Worm (Caenorhabditis elegans) whole organism, L4 larva: ENCODE results near the gene lec-5.
"Not testable (repeated sequence)": the region's sequence is repeated elsewhere in the genome, so short reads cannot be mapped to it uniquely, and the experiment has no call there.

Source experiments
- D1046.2 ChIP-seq: fragments of 200-800 bp; sonication (Bioruptor generic); IDR thresholded peaks from 2 replicates; pipeline ENCODE4 v1.3.6; 2022; ENCODE audit warnings: missing genetic modification characterization, missing compliant biosample characterization
- F10B5.3 ChIP-seq: sonication (generic microtip); optimal IDR thresholded peaks from 2 replicates; lab custom pipeline; 2016; ENCODE audit warnings: mild to moderate bottlenecking, missing genetic modification characterization, missing compliant biosample characterization
- F37D6.2 ChIP-seq: sonication (generic microtip); optimal IDR thresholded peaks from 2 replicates; lab custom pipeline; 2016; ENCODE audit warnings: mild to moderate bottlenecking, missing genetic modification characterization, missing compliant biosample characterization
- R02D3.7 ChIP-seq: fragments of 150-350 bp; sonication (generic microtip); optimal IDR thresholded peaks from 3 replicates; lab custom pipeline; 2014; ENCODE audit warnings: missing biosample characterization, missing genetic modification characterization
- Y105C5A.15 ChIP-seq: fragments of 200-800 bp; sonication (Bioruptor generic); IDR thresholded peaks from 2 replicates; pipeline ENCODE4 v1.3.6; 2022; ENCODE audit warnings: missing genetic modification characterization, missing compliant biosample characterization
- Y5F2A.4 ChIP-seq: fragments of 200-800 bp; sonication (Bioruptor generic); optimal IDR thresholded peaks from 2 replicates; lab custom pipeline; 2018; ENCODE audit warnings: mild to moderate bottlenecking, missing genetic modification characterization, missing compliant biosample characterization
- ZK337.2 ChIP-seq: fragments of 200-800 bp; sonication (Bioruptor generic); IDR thresholded peaks from 2 replicates; pipeline ENCODE4 v1.3.6; 2022; ENCODE audit warnings: missing genetic modification reagents, missing genetic modification characterization, missing compliant biosample characterization
- ZK546.5 ChIP-seq, 2 experiments: sonication (generic microtip); optimal IDR thresholded peaks; 2 replicates each; lab custom pipeline; 2017; ENCODE audit warnings: missing biosample characterization in 2 of 2, missing genetic modification characterization in 2 of 2
- aha-1 ChIP-seq: fragments of 150-350 bp; peaks from one replicate; lab custom pipeline; 2014; ENCODE audit warnings: missing biosample characterization, missing genetic modification characterization
- arid-1 ChIP-seq: fragments of 200-800 bp; sonication (Bioruptor generic); conservative IDR thresholded peaks from 2 replicates; pipeline ENCODE4 v1.3.6; 2022; ENCODE audit warnings: missing genetic modification reagents, missing genetic modification characterization, missing compliant biosample characterization
- attf-4 ChIP-seq: sonication (generic microtip); optimal IDR thresholded peaks from 3 replicates; lab custom pipeline; 2017; ENCODE audit warnings: missing biosample characterization, missing genetic modification characterization
- ceh-32 ChIP-seq: sonication (generic microtip); optimal IDR thresholded peaks from 2 replicates; lab custom pipeline; 2016; ENCODE audit warnings: mild to moderate bottlenecking, missing genetic modification characterization, missing compliant biosample characterization; ENCODE audit not compliant: poor library complexity
- ceh-44 ChIP-seq: fragments of 200-800 bp; sonication (Bioruptor generic); IDR thresholded peaks from 2 replicates; pipeline ENCODE4 v1.3.6; 2022; ENCODE audit warnings: missing genetic modification reagents, missing genetic modification characterization, missing compliant biosample characterization
- ces-1 ChIP-seq: fragments of 150-350 bp; sonication (generic microtip); optimal IDR thresholded peaks from 4 replicates; lab custom pipeline; 2014; ENCODE audit warnings: missing biosample characterization, missing genetic modification reagents, missing genetic modification characterization
- cey-2 ChIP-seq: sonication (generic microtip); optimal IDR thresholded peaks from 3 replicates; lab custom pipeline; 2017; ENCODE audit warnings: missing genetic modification characterization, mild to moderate bottlenecking, missing compliant biosample characterization, antibody characterized with exemption, borderline replicate concordance; ENCODE audit not compliant: insufficient read depth
- daf-12 ChIP-seq: fragments of 150-350 bp; optimal IDR thresholded peaks from 2 replicates; lab custom pipeline; 2014; ENCODE audit warnings: missing biosample characterization, missing genetic modification reagents, missing genetic modification characterization
- daf-16 ChIP-seq, 3 experiments: sonication (generic microtip); optimal IDR thresholded peaks; 2 replicates each; lab custom pipeline; 2016 to 2017; ENCODE audit warnings: missing genetic modification characterization in 3 of 3, missing genetic modification reagents in 3 of 3, mild to moderate bottlenecking in 2 of 3, missing compliant biosample characterization in 2 of 3, missing biosample characterization in 1 of 3, moderate library complexity in 1 of 3
- daf-19 ChIP-seq: fragments of 200-800 bp; sonication (Bioruptor generic); conservative IDR thresholded peaks from 2 replicates; pipeline ENCODE4 v1.3.6; 2022; ENCODE audit warnings: missing genetic modification characterization, missing compliant biosample characterization
- dmd-6 ChIP-seq: fragments of 200-800 bp; sonication (Bioruptor generic); IDR thresholded peaks from 2 replicates; pipeline ENCODE4 v1.3.6; 2022; ENCODE audit warnings: missing genetic modification reagents, missing genetic modification characterization, missing compliant biosample characterization
- dve-1 ChIP-seq: sonication (generic microtip); optimal IDR thresholded peaks from 2 replicates; lab custom pipeline; 2017; ENCODE audit warnings: antibody characterized with exemption, mild to moderate bottlenecking, missing genetic modification characterization, missing compliant biosample characterization; ENCODE audit not compliant: insufficient read depth
- egl-43 ChIP-seq: fragments of 200-800 bp; sonication (Bioruptor generic); IDR thresholded peaks from 2 replicates; pipeline ENCODE4 v1.3.6; 2022; ENCODE audit warnings: missing genetic modification reagents, missing genetic modification characterization, missing compliant biosample characterization
- hif-1 ChIP-seq, 2 experiments: sonication (generic microtip); optimal IDR thresholded peaks; 2 replicates each; lab custom pipeline; 2016 to 2017; ENCODE audit warnings: missing compliant biosample characterization in 2 of 2, missing genetic modification characterization in 2 of 2, missing genetic modification reagents in 2 of 2, missing genotype in 2 of 2, mild to moderate bottlenecking in 1 of 2
- hlh-11 ChIP-seq: fragments of 200-800 bp; sonication (Bioruptor generic); optimal IDR thresholded peaks from 2 replicates; lab custom pipeline; 2018; ENCODE audit warnings: mild to moderate bottlenecking, missing genetic modification characterization, missing compliant biosample characterization
- lin-1 ChIP-seq: fragments of 200-800 bp; sonication (Bioruptor generic); IDR thresholded peaks from 2 replicates; pipeline ENCODE4 v1.3.6; 2022; ENCODE audit warnings: missing genetic modification reagents, missing genetic modification characterization, missing compliant biosample characterization
- lin-29 ChIP-seq: fragments of 200-800 bp; sonication (Bioruptor generic); IDR thresholded peaks from 2 replicates; pipeline ENCODE4 v1.3.6; 2022; ENCODE audit warnings: missing genetic modification reagents, missing genetic modification characterization, missing compliant biosample characterization
- lin-39 ChIP-seq: fragments of 150-350 bp; optimal IDR thresholded peaks from 2 replicates; lab custom pipeline; 2014; ENCODE audit warnings: missing biosample characterization, missing genetic modification reagents, missing genetic modification characterization
- mdt-29 ChIP-seq: fragments of 200-800 bp; sonication (Bioruptor generic); IDR thresholded peaks from 2 replicates; pipeline ENCODE4 v1.3.6; 2022; ENCODE audit warnings: missing genetic modification reagents, missing genetic modification characterization, missing compliant biosample characterization
- mxl-2 ChIP-seq: fragments of 200-800 bp; sonication (Bioruptor generic); conservative IDR thresholded peaks from 2 replicates; pipeline ENCODE4 v1.3.6; 2022; ENCODE audit warnings: missing genetic modification reagents, missing genetic modification characterization, missing compliant biosample characterization
- nhr-237 ChIP-seq: sonication (generic microtip); optimal IDR thresholded peaks from 2 replicates; lab custom pipeline; 2017; ENCODE audit warnings: missing biosample characterization, missing genetic modification characterization
- nhr-25 ChIP-seq: sonication (generic microtip); optimal IDR thresholded peaks from 2 replicates; lab custom pipeline; 2017; ENCODE audit warnings: missing genetic modification characterization, mild to moderate bottlenecking, missing compliant biosample characterization, antibody characterized with exemption, moderate library complexity, borderline replicate concordance; ENCODE audit not compliant: insufficient read depth
- nhr-41 ChIP-seq: fragments of 200-800 bp; sonication (Bioruptor generic); IDR thresholded peaks from 2 replicates; pipeline ENCODE4 v1.3.6; 2022; ENCODE audit warnings: missing genetic modification reagents, missing genetic modification characterization, missing compliant biosample characterization
- nhr-42 ChIP-seq: fragments of 200-800 bp; sonication (Bioruptor generic); IDR thresholded peaks from 2 replicates; pipeline ENCODE4 v1.3.6; 2022; ENCODE audit warnings: missing genetic modification characterization, missing compliant biosample characterization
- nhr-6 ChIP-seq: fragments of 150-350 bp; optimal IDR thresholded peaks from 2 replicates; lab custom pipeline; 2014; ENCODE audit warnings: missing biosample characterization, missing genetic modification characterization
- nhr-76 ChIP-seq: fragments of 150-350 bp; optimal IDR thresholded peaks from 2 replicates; lab custom pipeline; 2014; ENCODE audit warnings: missing biosample characterization, missing genetic modification characterization
- nhr-77 ChIP-seq: fragments of 150-350 bp; optimal IDR thresholded peaks from 2 replicates; lab custom pipeline; 2014; ENCODE audit warnings: missing biosample characterization, missing genetic modification characterization
- php-3 ChIP-seq: fragments of 200-800 bp; sonication (Bioruptor generic); IDR thresholded peaks from 2 replicates; pipeline ENCODE4 v1.3.6; 2022; ENCODE audit warnings: missing genetic modification reagents, missing genetic modification characterization, missing compliant biosample characterization
- pqm-1 ChIP-seq: sonication (generic microtip); optimal IDR thresholded peaks from 2 replicates; lab custom pipeline; 2017; ENCODE audit warnings: missing biosample characterization, missing genetic modification characterization
- rbr-2 ChIP-seq: sonication (generic microtip); optimal IDR thresholded peaks from 2 replicates; lab custom pipeline; 2016; ENCODE audit warnings: missing genotype, missing genetic modification characterization, missing compliant biosample characterization
- sdz-12 ChIP-seq: fragments of 200-800 bp; sonication (Bioruptor generic); optimal IDR thresholded peaks from 2 replicates; lab custom pipeline; 2018; ENCODE audit warnings: mild to moderate bottlenecking, missing genetic modification characterization, missing compliant biosample characterization
- snpc-1.2 ChIP-seq: fragments of 200-800 bp; sonication (Bioruptor generic); IDR thresholded peaks from 2 replicates; pipeline ENCODE4 v1.3.6; 2022; ENCODE audit warnings: missing genetic modification reagents, missing genetic modification characterization, missing compliant biosample characterization
- spr-1 ChIP-seq: sonication (generic microtip); optimal IDR thresholded peaks from 2 replicates; lab custom pipeline; 2016; ENCODE audit warnings: mild to moderate bottlenecking, missing genetic modification characterization, missing compliant biosample characterization
- tag-97 ChIP-seq: fragments of 200-800 bp; sonication (Bioruptor generic); IDR thresholded peaks from 2 replicates; pipeline ENCODE4 v1.3.6; 2022; ENCODE audit warnings: missing genetic modification characterization, missing compliant biosample characterization
- tra-1 ChIP-seq: fragments of 200-800 bp; sonication (Bioruptor generic); IDR thresholded peaks from 2 replicates; pipeline ENCODE4 v1.3.6; 2022; ENCODE audit warnings: missing genetic modification reagents, missing genetic modification characterization, missing compliant biosample characterization
- unc-130 ChIP-seq: sonication (generic microtip); optimal IDR thresholded peaks from 2 replicates; lab custom pipeline; 2016; ENCODE audit warnings: missing genetic modification reagents, missing genetic modification characterization, missing compliant biosample characterization
- zag-1 ChIP-seq: fragments of 150-350 bp; optimal IDR thresholded peaks from 2 replicates; lab custom pipeline; 2014; ENCODE audit warnings: missing biosample characterization, missing genetic modification characterization
- zfp-3 ChIP-seq: fragments of 200-800 bp; sonication (Bioruptor generic); conservative IDR thresholded peaks from 2 replicates; pipeline ENCODE4 v1.3.6; 2022; ENCODE audit warnings: missing genetic modification reagents, missing genetic modification characterization, missing compliant biosample characterization

The lec-5 gene

ce11 chrII:5815382-5815781, 25.5 kb downstream of the lec-5 start, which contains the start of gene wago-5:
Gene wago-5, minus strand, starts transcription at chrII:5815482.
- not testable (repeated sequence) for TF ChIP-seq ZK337.2 (GFP tag; lab: Robert Waterston, UW); ceh-32; nhr-77 (tag; lab: Kevin White, UChicago)

- TF ChIP-seq daf-19 (GFP tag; lab: Robert Waterston, UW) (no peak), egl-43 (GFP tag; lab: Robert Waterston, UW) (no peak), hlh-11 (tag; lab: Kevin White, UChicago) (no peak), ceh-32 (no peak), arid-1 (GFP tag; lab: Robert Waterston, UW) (no peak), dve-1 (tag; lab: Kevin White, UChicago) (no peak), cey-2 (tag; lab: Kevin White, UChicago) (no peak), F10B5.3 (tag; lab: Kevin White, UChicago) (no peak), rbr-2 (no peak), zfp-3 (GFP tag; lab: Robert Waterston, UW) (no peak), spr-1 (no peak), unc-130 (GFP tag; lab: Kevin White, UChicago) (no peak), tag-97 (GFP tag; lab: Robert Waterston, UW) (no peak)
Measured at ce11 chrII:5810230-5810629, 30.7 kb downstream of the lec-5 start, which contains the start of the genes msp-64 and ZK1248.5. Gene msp-64, minus strand, starts transcription at chrII:5810330. Gene ZK1248.5, plus strand, starts transcription at chrII:5810514.

- TF ChIP-seq hif-1 (tag; optimal IDR thresholded peaks at IDR 0.05; lab: Kevin White, UChicago): no peak
- no peak for TF ChIP-seq nhr-237
- no peak for TF ChIP-seq D1046.2
- no peak for TF ChIP-seq ZK546.5 (tag; optimal IDR thresholded peaks at IDR 0.05; lab: Kevin White, UChicago)
- no peak for TF ChIP-seq Y105C5A.15
- no peak for TF ChIP-seq nhr-42 (GFP tag; lab: Robert Waterston, UW)
- no peak for TF ChIP-seq lin-39 (tag; lab: Kevin White, UChicago)
- no peak for TF ChIP-seq ces-1
- no peak for TF ChIP-seq sdz-12
- no peak for TF ChIP-seq Y5F2A.4
- TF ChIP-seq zag-1 (tag; lab: Kevin White, UChicago): no peak
- TF ChIP-seq mxl-2: no peak
- no peak for TF ChIP-seq F37D6.2 (tag; lab: Kevin White, UChicago)
- no peak for TF ChIP-seq php-3 (GFP tag; lab: Robert Waterston, UW)
- TF ChIP-seq nhr-76 (tag; lab: Kevin White, UChicago): no peak
- TF ChIP-seq mdt-29 (GFP tag; lab: Robert Waterston, UW): no peak
- no peak for TF ChIP-seq R02D3.7 (tag; lab: Kevin White, UChicago)
- TF ChIP-seq hlh-11 (tag; lab: Kevin White, UChicago): peak; percentile 64
- TF ChIP-seq pqm-1 (tag; lab: Kevin White, UChicago): peak; percentile 92
- TF ChIP-seq ceh-44 (GFP tag; lab: Robert Waterston, UW): no peak
- no peak for TF ChIP-seq daf-16 (GFP tag; optimal IDR thresholded peaks at IDR 0.05; lab: Kevin White, UChicago)
- peak; percentile 38 for TF ChIP-seq daf-16 (tag; optimal IDR thresholded peaks at IDR 0.05; lab: Kevin White, UChicago)
- TF ChIP-seq aha-1: no peak
- no peak for TF ChIP-seq tra-1 (GFP tag; lab: Robert Waterston, UW)
- no peak for TF ChIP-seq attf-4 (tag; lab: Kevin White, UChicago)
- TF ChIP-seq unc-130 (GFP tag; lab: Kevin White, UChicago): no peak
- TF ChIP-seq daf-12: no peak
- TF ChIP-seq cey-2 (tag; lab: Kevin White, UChicago): no peak
- peak; percentile 52 for TF ChIP-seq nhr-77 (tag; lab: Kevin White, UChicago)
- TF ChIP-seq dmd-6 (GFP tag; lab: Robert Waterston, UW): peak; percentile 89
- TF ChIP-seq lin-29: no peak
- TF ChIP-seq nhr-25: no peak
- no peak for TF ChIP-seq tag-97 (GFP tag; lab: Robert Waterston, UW)
- TF ChIP-seq lin-1 (GFP tag; lab: Robert Waterston, UW): 0 out of 2 replicates have a peak, but pooled peaks have one; percentile 26
- TF ChIP-seq nhr-6 (tag; lab: Kevin White, UChicago): no peak
- TF ChIP-seq F10B5.3 (tag; lab: Kevin White, UChicago): no peak
- TF ChIP-seq nhr-41: peak; percentile 60; the same call in 1 of the 2 replicates
- TF ChIP-seq snpc-1.2: no peak
Measured at ce11 chrII:5806563-5806962, 34.3 kb downstream of the lec-5 start.
